Fruit fly (Drosophila melanogaster): Measurements from ENCODE around the gene CG12236.

The CG12236 gene

dm6 chrX:5883394-5883793 lies 24.5 kb upstream of the CG12236 start (continued):
- no peak for TF ChIP-seq HHEX (GFP tag; optimal IDR thresholded peaks at IDR 0.05)
- TF ChIP-seq CG17912 (GFP tag; optimal IDR thresholded peaks at IDR 0.05), result peak; percentile 70
- TF ChIP-seq Ets97D (GFP tag; optimal IDR thresholded peaks at IDR 0.05), result peak; percentile 62
- TF ChIP-seq pros (GFP tag; optimal IDR thresholded peaks at IDR 0.05), result no peak
- TF ChIP-seq hkb (optimal IDR thresholded peaks at IDR 0.05), result no peak
- TF ChIP-seq hkb (GFP tag; IDR thresholded peaks at IDR 0.05), result 0 out of 2 replicates have a peak, but pooled peaks have one; percentile 26
- peak; percentile 37; the same call in 1 of the 2 replicates for TF ChIP-seq E2f1 (GFP tag; IDR thresholded peaks at IDR 0.05)
- peak; percentile 64 for TF ChIP-seq CG15514 (GFP tag; optimal IDR thresholded peaks at IDR 0.05)
- no peak for TF ChIP-seq dimm (GFP tag; IDR thresholded peaks at IDR 0.05)
- TF ChIP-seq Vsx1 (GFP tag; optimal IDR thresholded peaks at IDR 0.05), result no peak
- TF ChIP-seq CG10565 (GFP tag; optimal IDR thresholded peaks at IDR 0.05), result no peak
- TF ChIP-seq CG14014 (GFP tag; IDR thresholded peaks at IDR 0.05), result peak; percentile 21; the same call in 1 of the 2 replicates
- no peak for TF ChIP-seq row (GFP tag; IDR thresholded peaks at IDR 0.05)
- TF ChIP-seq CG18764 (GFP tag; optimal IDR thresholded peaks at IDR 0.05), result no peak
- TF ChIP-seq CG34376 (GFP tag; optimal IDR thresholded peaks at IDR 0.05), result peak; percentile 15
- peak; percentile 31; the same call in 1 of the 2 replicates for TF ChIP-seq CG11247 (GFP tag; IDR thresholded peaks at IDR 0.05)
- TF ChIP-seq Doc2 (GFP tag; IDR thresholded peaks at IDR 0.05), result no peak
- no peak for TF ChIP-seq CG3838 (GFP tag; optimal IDR thresholded peaks at IDR 0.05)
- no peak for TF ChIP-seq sc (optimal IDR thresholded peaks at IDR 0.05)
- TF ChIP-seq sc (GFP tag; optimal IDR thresholded peaks at IDR 0.05), result no peak
- no peak for TF ChIP-seq Sin3A (optimal IDR thresholded peaks at IDR 0.05)
- TF ChIP-seq Bteb2 (GFP tag; optimal IDR thresholded peaks at IDR 0.05), result no peak
- TF ChIP-seq CG9609 (GFP tag; optimal IDR thresholded peaks at IDR 0.05), result peak; percentile 6
- 0 out of 3 replicates have a peak, but pooled peaks have one; percentile 32 for TF ChIP-seq otp (GFP tag; IDR thresholded peaks at IDR 0.05)
- peak; percentile 6 for TF ChIP-seq dmrt11E (tag; optimal IDR thresholded peaks at IDR 0.05)
- no peak for TF ChIP-seq CG12236 (GFP tag; optimal IDR thresholded peaks at IDR 0.05)
- peak; percentile 42 for TF ChIP-seq NfI (GFP tag; optimal IDR thresholded peaks at IDR 0.05)
- no peak for TF ChIP-seq slp2 (GFP tag; optimal IDR thresholded peaks at IDR 0.05)
- TF ChIP-seq ssp (GFP tag; IDR thresholded peaks at IDR 0.05), result 0 out of 2 replicates have a peak, but pooled peaks have one; percentile 28
- no peak for TF ChIP-seq NK7.1 (GFP tag; optimal IDR thresholded peaks at IDR 0.05)
- no peak for TF ChIP-seq sima (GFP tag; optimal IDR thresholded peaks at IDR 0.05)
- TF ChIP-seq CG7372 (GFP tag; IDR thresholded peaks at IDR 0.05), result no peak
- TF ChIP-seq Ptx1 (GFP tag; IDR thresholded peaks at IDR 0.05), result peak; percentile 24; the same call in 1 of the 2 replicates
- peak; percentile 5 for TF ChIP-seq Fer1 (GFP tag; optimal IDR thresholded peaks at IDR 0.05)
- no peak for TF ChIP-seq CG1832 (GFP tag; optimal IDR thresholded peaks at IDR 0.05)
- TF ChIP-seq Blimp-1 (GFP tag; optimal IDR thresholded peaks at IDR 0.05), result no peak
- no peak for TF ChIP-seq ro (GFP tag; IDR thresholded peaks at IDR 0.05)
- no peak for TF ChIP-seq toy (GFP tag; IDR thresholded peaks at IDR 0.05)
- TF ChIP-seq HmgD (GFP tag; optimal IDR thresholded peaks at IDR 0.05), result peak; percentile 73
- TF ChIP-seq da (GFP tag; optimal IDR thresholded peaks at IDR 0.05), result peak; percentile 17
- no peak for TF ChIP-seq cwo (GFP tag; optimal IDR thresholded peaks at IDR 0.05)
- TF ChIP-seq cad (GFP tag; optimal IDR thresholded peaks at IDR 0.05), result no peak
- TF ChIP-seq Med (GFP tag), result peak; percentile 86
- TF ChIP-seq Ets65A (GFP tag), result peak; percentile 94
- TF ChIP-seq dan (GFP tag; IDR thresholded peaks at IDR 0.05), result no peak
- peak; percentile 46 for TF ChIP-seq CG12769 (tag; optimal IDR thresholded peaks at IDR 0.05)
- TF ChIP-seq CG2120 (GFP tag; optimal IDR thresholded peaks at IDR 0.05), result peak; percentile 50
- TF ChIP-seq CG6765 (GFP tag; optimal IDR thresholded peaks at IDR 0.05), result no peak
- no peak for TF ChIP-seq stc (GFP tag; IDR thresholded peaks at IDR 0.05)
- peak; percentile 11 for TF ChIP-seq CG8089 (GFP tag; optimal IDR thresholded peaks at IDR 0.05)
- no peak for TF ChIP-seq nau (GFP tag; optimal IDR thresholded peaks at IDR 0.05)
- no peak for TF ChIP-seq CG4404 (GFP tag; IDR thresholded peaks at IDR 0.05)
- peak; percentile 25 for TF ChIP-seq CG9817 (tag; optimal IDR thresholded peaks at IDR 0.05)

All from whole organism, embryonic.